Worm (Caenorhabditis elegans): Measurements from ENCODE around the gene fbxc-28.

ce11 chrII:937265-937664 lies 13.6 kb downstream of the fbxc-28 start:
- TF ChIP-seq unc-130 (GFP tag; optimal IDR thresholded peaks at IDR 0.05) (no peak), dpl-1 (GFP tag; optimal IDR thresholded peaks at IDR 0.05) (no peak), F49E8.2 (tag; optimal IDR thresholded peaks at IDR 0.05; ENCODE audit: borderline replicate concordance) (no peak), dve-1 (tag; optimal IDR thresholded peaks at IDR 0.05; ENCODE audit: insufficient read depth) (no peak), snpc-4 (tag; optimal IDR thresholded peaks at IDR 0.05) (no peak), lin-13 (GFP tag; optimal IDR thresholded peaks at IDR 0.05) (no peak), lin-38 (GFP tag; IDR thresholded peaks at IDR 0.05) (no peak), dmd-6 (GFP tag; IDR thresholded peaks at IDR 0.05) (no peak), Y5F2A.4 (GFP tag; optimal IDR thresholded peaks at IDR 0.05) (no peak), ceh-28 (tag; optimal IDR thresholded peaks at IDR 0.05) (no peak)
